Worm (Caenorhabditis elegans) whole organism, L1 larva: ENCODE results near the gene Y19D10B.8.

Experiments
- ama-1 ChIP-seq: fragments of 150-350 bp; optimal IDR thresholded peaks from 2 replicates; lab custom pipeline; 2014
- ceh-82 ChIP-seq, 3 experiments: fragments of 150-350 bp in 1 of 3; sonication (generic microtip) in 2 of 3; optimal IDR thresholded peaks; 2 replicates each; lab custom pipeline; 2014 to 2017; ENCODE audit warnings: missing biosample characterization in 3 of 3, missing genetic modification characterization in 3 of 3
- fos-1 ChIP-seq: fragments of 150-350 bp; optimal IDR thresholded peaks from 2 replicates; lab custom pipeline; 2014; ENCODE audit warnings: missing biosample characterization, missing genetic modification characterization
- lin-13 ChIP-seq: fragments of 150-350 bp; optimal IDR thresholded peaks from 2 replicates; lab custom pipeline; 2014; ENCODE audit warnings: missing biosample characterization, missing genetic modification reagents, missing genetic modification characterization
- mep-1 ChIP-seq: fragments of 150-350 bp; optimal IDR thresholded peaks from 2 replicates; lab custom pipeline; 2014; ENCODE audit warnings: missing biosample characterization, missing genetic modification characterization
- nhr-237 ChIP-seq: fragments of 150-350 bp; optimal IDR thresholded peaks from 2 replicates; lab custom pipeline; 2014; ENCODE audit warnings: missing biosample characterization, missing genetic modification characterization
- sptf-1 ChIP-seq: fragments of 150-350 bp; optimal IDR thresholded peaks from 2 replicates; lab custom pipeline; 2014; ENCODE audit warnings: missing biosample characterization, missing genetic modification characterization
- tlp-1 ChIP-seq: fragments of 150-350 bp; optimal IDR thresholded peaks from 2 replicates; lab custom pipeline; 2014; ENCODE audit warnings: missing biosample characterization, missing genetic modification characterization
- unc-86 ChIP-seq: sonication (generic microtip); optimal IDR thresholded peaks from 2 replicates; lab custom pipeline; 2016; ENCODE audit warnings: missing genetic modification characterization, missing compliant biosample characterization
- zag-1 ChIP-seq: fragments of 150-350 bp; optimal IDR thresholded peaks from 2 replicates; lab custom pipeline; 2014; ENCODE audit warnings: missing biosample characterization, missing genetic modification characterization
- zip-4 ChIP-seq: fragments of 200-800 bp; sonication (Bioruptor generic); optimal IDR thresholded peaks from 2 replicates; lab custom pipeline; 2018; ENCODE audit warnings: mild to moderate bottlenecking, missing genetic modification characterization, moderate library complexity, missing compliant biosample characterization

DNA sequence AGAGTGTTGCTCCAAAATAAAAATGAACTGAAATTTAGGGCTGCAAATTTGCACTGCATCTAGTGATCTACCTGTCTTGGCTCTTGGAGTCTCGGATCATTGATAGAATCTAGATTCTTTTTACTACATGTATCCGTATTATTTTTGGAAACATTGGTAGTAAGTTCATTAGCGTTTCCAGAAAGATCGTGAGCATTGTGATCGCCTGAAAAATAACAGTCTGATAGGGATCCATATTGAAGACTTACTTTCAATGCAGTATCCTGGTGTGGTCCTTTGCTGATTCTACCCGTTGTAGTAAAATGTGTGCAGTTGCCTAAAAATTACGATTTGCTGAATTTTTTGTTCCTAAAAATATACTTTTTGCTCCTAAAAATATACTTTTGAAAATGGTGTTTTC, 5.6 kb upstream of the Y19D10B.8 start:
- TF ChIP-seq zag-1 = no peak
- no peak for TF ChIP-seq ceh-82 (tag; optimal IDR thresholded peaks at IDR 0.05; lab: Kevin White, UChicago)
- no peak for TF ChIP-seq lin-13 (GFP tag; lab: Kevin White, UChicago)
- TF ChIP-seq nhr-237 (tag; lab: Kevin White, UChicago) = no peak
- TF ChIP-seq mep-1 (tag; lab: Kevin White, UChicago) = no peak
- TF ChIP-seq sptf-1 (tag; lab: Kevin White, UChicago) = no peak
- no peak for TF ChIP-seq fos-1 (tag; lab: Kevin White, UChicago)
- TF ChIP-seq unc-86 (tag; lab: Kevin White, UChicago) = no peak
- TF ChIP-seq tlp-1 (tag; lab: Kevin White, UChicago) = no peak
- TF ChIP-seq ama-1 = no peak
- no peak for TF ChIP-seq zip-4 (GFP tag; lab: Kevin White, UChicago)
